Worm (Caenorhabditis elegans): Measurements from ENCODE around the gene str-211.
"Not testable (repeated sequence)": the region's sequence is repeated elsewhere in the genome, so short reads cannot be mapped to it uniquely, and the experiment has no call there.

The str-211 gene

ce11 chrV:4912313-4912712 lies 31.8 kb downstream of the str-211 start, which contains the start of gene H23N18.5:
TSS of gene H23N18.5 (minus strand) at chrV:4912381.
- TF ChIP-seq nhr-48 (tag; optimal IDR thresholded peaks at IDR 0.05) (peak; percentile 19), aha-1 (tag) (peak; percentile 32), hlh-11 (tag; optimal IDR thresholded peaks at IDR 0.05) (peak; percentile 16), mdl-1 (tag; optimal IDR thresholded peaks at IDR 0.05) (peak in 1 of 2 experiments; percentile 33), dve-1 (tag; optimal IDR thresholded peaks at IDR 0.05; ENCODE audit: insufficient read depth) (no peak), nhr-28 (tag; optimal IDR thresholded peaks at IDR 0.05) (peak; percentile 43), zfp-2 (tag; optimal IDR thresholded peaks at IDR 0.05) (no peak)

DNA sequence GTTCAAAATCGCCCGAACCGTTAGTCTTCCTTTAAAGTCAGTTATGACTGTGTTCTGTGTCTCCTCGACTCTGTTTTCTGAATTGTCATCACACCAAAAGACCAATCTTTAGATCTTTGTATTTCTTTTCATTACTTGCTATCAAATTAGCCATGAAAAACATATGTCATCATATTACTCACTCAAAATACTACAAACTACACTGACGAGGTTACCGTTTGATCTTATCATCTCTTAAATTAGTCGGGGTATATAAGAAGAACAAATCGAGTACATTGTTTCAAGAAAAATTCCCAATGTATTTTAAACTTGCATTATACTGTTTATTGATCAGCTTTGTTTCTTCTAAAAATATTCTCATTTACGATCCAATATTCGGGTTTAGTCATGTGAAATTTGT lies 35.5 kb downstream of the str-211 start, which contains the start of gene ugt-13:
Gene ugt-13, plus strand, starts transcription at position 294 of the 400 bp plus-strand sequence.
- TF ChIP-seq hlh-30 (tag; optimal IDR thresholded peaks at IDR 0.05; ENCODE audit: insufficient read depth) (peak; percentile 9), nhr-102 (tag; optimal IDR thresholded peaks at IDR 0.05) (peak; percentile 33), aha-1 (tag) (peak; percentile 73), daf-12 (tag; optimal IDR thresholded peaks at IDR 0.05) (no peak), ztf-7 (tag; optimal IDR thresholded peaks at IDR 0.05) (peak; percentile 97), mep-1 (tag; optimal IDR thresholded peaks at IDR 0.05) (peak; percentile 61), zip-2 (tag; optimal IDR thresholded peaks at IDR 0.05) (no peak), nhr-111 (GFP tag; optimal IDR thresholded peaks at IDR 0.05) (no peak), lsy-2 (tag; optimal IDR thresholded peaks at IDR 0.05) (peak in 1 of 2 experiments; percentile 28), cey-2 (tag; optimal IDR thresholded peaks at IDR 0.05; ENCODE audit: borderline replicate concordance, insufficient read depth) (peak; percentile 47), nhr-28 (tag; optimal IDR thresholded peaks at IDR 0.05) (peak; percentile 94), nhr-48 (tag; optimal IDR thresholded peaks at IDR 0.05) (peak; percentile 39)

- TF ChIP-seq aha-1 (tag) (no peak), nhr-28 (tag; optimal IDR thresholded peaks at IDR 0.05) (peak; percentile 88)
Measured at ce11 chrV:4905953-4906352, 38.2 kb downstream of the str-211 start, which contains the start of gene ugt-14. TSS of gene ugt-14 (plus strand) at chrV:4906253.

DNA sequence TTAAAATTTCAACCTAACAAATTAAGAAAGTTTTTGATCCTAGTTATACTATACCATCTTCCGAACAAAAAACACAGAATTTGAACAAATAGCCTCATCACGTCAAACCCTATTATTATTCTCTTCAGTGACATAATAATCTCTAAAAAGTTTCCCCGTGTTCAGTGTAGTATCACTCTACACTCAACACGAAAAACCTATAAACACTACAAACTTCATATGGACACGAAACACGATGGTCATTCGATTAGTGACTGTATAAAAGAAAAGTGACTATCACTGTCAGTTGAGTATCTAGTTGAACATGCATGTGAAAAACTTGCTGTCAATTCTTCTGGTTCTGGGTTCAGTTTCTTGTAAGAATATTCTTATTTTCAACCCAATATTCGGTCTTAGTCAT lies 40.4 kb downstream of the str-211 start, which contains the start of gene ugt-8:
Gene ugt-8, plus strand, starts transcription at position 235 of the 400 bp plus-strand sequence.
- no peak for TF ChIP-seq unc-130 (GFP tag; optimal IDR thresholded peaks at IDR 0.05)
- TF ChIP-seq mdl-1 (tag; optimal IDR thresholded peaks at IDR 0.05), result peak in 1 of 2 experiments; percentile 0
- TF ChIP-seq nhr-28 (tag; optimal IDR thresholded peaks at IDR 0.05), result peak; percentile 100

ce11 chrV:4901074-4901473 lies 43.0 kb downstream of the str-211 start, which contains the start of gene ugt-67:
TSS of gene ugt-67 (plus strand) at chrV:4901374.
- no peak for TF ChIP-seq dmd-6 (GFP tag; IDR thresholded peaks at IDR 0.05)
- peak; percentile 7 for TF ChIP-seq nhr-28 (tag; optimal IDR thresholded peaks at IDR 0.05)

ce11 chrV:4900020-4900419 lies 44.1 kb downstream of the str-211 start, which contains the start of gene ugt-10:
TSS of gene ugt-10 (minus strand) at chrV:4900120.
- peak in 1 of 2 experiments; percentile 75 for TF ChIP-seq unc-62 (GFP tag; optimal IDR thresholded peaks at IDR 0.05 in 1 of 2)
- TF ChIP-seq unc-62 (tag; optimal IDR thresholded peaks at IDR 0.05), result not testable (repeated sequence)

DNA sequence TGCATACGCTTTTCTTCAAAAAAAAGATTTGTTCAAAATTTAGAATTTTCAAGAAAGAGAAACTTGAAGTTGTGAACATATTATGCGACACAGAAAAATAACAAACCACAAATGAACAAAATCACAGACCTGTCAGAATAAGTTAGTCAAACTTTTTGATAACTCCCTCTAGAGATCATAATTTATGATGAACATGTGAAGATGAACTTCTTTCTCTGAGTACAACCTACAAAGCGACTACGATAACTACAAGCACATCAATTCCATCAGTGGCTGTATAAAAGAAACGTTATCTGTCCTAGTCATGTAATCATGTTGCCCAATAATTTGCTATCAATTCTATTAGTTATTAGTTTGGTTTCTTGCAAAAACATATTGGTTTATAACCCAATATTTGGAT lies 48.4 kb downstream of the str-211 start, which contains the start of gene ugt-9:
Gene ugt-9, plus strand, starts transcription at position 305 of the 400 bp plus-strand sequence.
- TF ChIP-seq madf-5 (GFP tag; IDR thresholded peaks at IDR 0.05) (no peak), tra-1 (GFP tag; IDR thresholded peaks at IDR 0.05) (no peak), daf-16 (GFP tag; optimal IDR thresholded peaks at IDR 0.05) (no peak), daf-16 (tag; optimal IDR thresholded peaks at IDR 0.05) (peak; percentile 17), lim-7 (GFP tag; IDR thresholded peaks at IDR 0.05) (no peak), mep-1 (tag; optimal IDR thresholded peaks at IDR 0.05) (no peak), nhr-28 (tag; optimal IDR thresholded peaks at IDR 0.05) (peak; percentile 99), nhr-77 (tag; optimal IDR thresholded peaks at IDR 0.05) (peak; percentile 53), unc-62 (GFP tag; optimal IDR thresholded peaks at IDR 0.05 in 1 of 2) (peak in 1 of 2 experiments; percentile 84), unc-62 (tag; optimal IDR thresholded peaks at IDR 0.05) (no peak), mxl-3 (GFP tag; optimal IDR thresholded peaks at IDR 0.05) (no peak)
